Worm (Caenorhabditis elegans) whole organism, L2 larva: ENCODE results near the gene ragc-1.

Experiments
- R02D3.7 ChIP-seq: fragments of 150-350 bp; optimal IDR thresholded peaks from 2 replicates; lab custom pipeline; 2014; ENCODE audit warnings: missing biosample characterization, missing genetic modification characterization
- blmp-1 ChIP-seq: sonication (generic microtip); optimal IDR thresholded peaks from 2 replicates; lab custom pipeline; 2017; ENCODE audit warnings: missing genetic modification characterization, mild to moderate bottlenecking, missing compliant biosample characterization, antibody characterized with exemption, moderate library complexity; ENCODE audit not compliant: insufficient read depth
- dmd-4 ChIP-seq: sonication (generic microtip); optimal IDR thresholded peaks from 2 replicates; lab custom pipeline; 2017; ENCODE audit warnings: missing biosample characterization, missing genetic modification characterization
- lin-13 ChIP-seq: fragments of 150-350 bp; optimal IDR thresholded peaks from 2 replicates; lab custom pipeline; 2014; ENCODE audit warnings: missing biosample characterization, missing genetic modification reagents, missing genetic modification characterization
- mab-5 ChIP-seq: fragments of 150-350 bp; optimal IDR thresholded peaks from 2 replicates; lab custom pipeline; 2014; ENCODE audit warnings: missing biosample characterization, missing genetic modification characterization
- mdl-1 ChIP-seq, 2 experiments: fragments of 150-350 bp in 1 of 2; sonication (generic microtip) in 1 of 2; optimal IDR thresholded peaks; 2 replicates each; lab custom pipeline; 2017; ENCODE audit warnings: missing biosample characterization in 2 of 2, missing genetic modification characterization in 2 of 2

DNA sequence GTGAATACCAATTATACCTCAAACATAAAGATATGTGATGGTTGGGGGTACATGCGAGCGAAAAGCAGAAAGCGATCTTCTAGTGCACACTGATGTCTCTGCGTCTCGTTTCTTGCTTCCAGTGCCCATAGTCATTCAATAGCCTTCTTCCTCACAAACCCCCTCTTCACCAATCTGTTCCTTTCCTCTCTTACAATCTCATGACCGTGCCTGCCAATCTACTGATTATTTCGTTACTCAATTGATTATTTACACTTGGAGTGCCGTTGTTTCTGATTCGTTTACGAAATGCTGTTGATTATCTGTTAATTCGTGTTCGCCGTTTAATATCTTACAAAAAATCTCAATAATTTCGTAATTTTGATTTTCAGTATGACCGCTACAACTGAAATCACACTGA lies 19.9 kb downstream of the ragc-1 start:
- no peak for TF ChIP-seq R02D3.7 (tag; lab: Kevin White, UChicago)
- TF ChIP-seq dmd-4: no peak
- TF ChIP-seq lin-13 (GFP tag; lab: Kevin White, UChicago): no peak
- no peak for TF ChIP-seq mab-5 (tag; lab: Kevin White, UChicago)
- TF ChIP-seq mdl-1 (tag; optimal IDR thresholded peaks at IDR 0.05; lab: Kevin White, UChicago): no peak
- TF ChIP-seq blmp-1 (tag; lab: Kevin White, UChicago): no peak
